Fruit fly (Drosophila melanogaster): ENCODE data around the gene Mhc.

Mhc gene

DNA sequence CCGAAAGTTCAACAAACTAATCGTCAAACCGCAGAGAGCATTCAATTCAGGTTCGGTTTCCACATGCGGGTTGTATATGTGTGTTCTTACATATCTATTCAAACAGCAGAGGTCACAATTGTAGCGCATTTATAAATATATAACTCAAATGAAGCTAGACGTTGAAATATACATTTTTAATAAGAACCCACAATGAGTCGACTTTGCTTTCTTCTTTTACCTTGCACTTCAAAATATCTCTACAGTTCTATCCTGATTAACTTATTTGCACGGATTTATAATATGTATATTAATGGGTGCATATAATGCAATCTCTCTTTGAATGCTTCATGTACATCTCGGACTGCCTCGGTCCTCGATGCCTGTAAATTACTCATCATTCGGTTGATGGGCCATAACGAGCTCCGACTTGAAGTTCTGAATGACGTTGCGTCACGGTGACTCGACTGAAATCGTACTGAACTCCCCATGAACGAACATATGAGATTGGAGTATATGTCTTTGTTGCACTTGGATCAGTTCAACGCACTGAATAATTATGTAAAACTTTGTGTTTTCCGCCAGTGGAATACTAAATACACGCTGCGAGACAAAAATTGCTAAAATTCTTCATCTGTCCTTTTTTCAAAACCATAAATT, 52.1 kb downstream of the Mhc start (continued):
- TF ChIP-seq CG10321 (GFP tag; IDR thresholded peaks at IDR 0.05), result no peak
- TF ChIP-seq kay (GFP tag; optimal IDR thresholded peaks at IDR 0.05), result peak; percentile 24
- no peak for TF ChIP-seq pzg (GFP tag; optimal IDR thresholded peaks at IDR 0.05)
- TF ChIP-seq CG8765 (GFP tag; IDR thresholded peaks at IDR 0.05), result no peak
- no peak for TF ChIP-seq CHES-1-like (GFP tag; optimal IDR thresholded peaks at IDR 0.05)
- TF ChIP-seq CG2129 (GFP tag; IDR thresholded peaks at IDR 0.05; ENCODE audit: partially characterized antibody), result no peak
- TF ChIP-seq ci (GFP tag; IDR thresholded peaks at IDR 0.05), result no peak
- TF ChIP-seq Hey (tag; optimal IDR thresholded peaks at IDR 0.05), result no peak
- TF ChIP-seq CG1647 (GFP tag; optimal IDR thresholded peaks at IDR 0.05), result no peak
- TF ChIP-seq CG13287 (GFP tag; IDR thresholded peaks at IDR 0.05; ENCODE audit: partially characterized antibody), result no peak
- no peak for TF ChIP-seq CG6854 (GFP tag; optimal IDR thresholded peaks at IDR 0.05)
- TF ChIP-seq CG7987 (GFP tag; optimal IDR thresholded peaks at IDR 0.05), result no peak
- TF ChIP-seq fd96Cb (tag; optimal IDR thresholded peaks at IDR 0.05), result peak; percentile 37
- no peak for TF ChIP-seq CG4820 (GFP tag; optimal IDR thresholded peaks at IDR 0.05)
- TF ChIP-seq CG11093 (GFP tag; IDR thresholded peaks at IDR 0.05), result no peak
- no peak for TF ChIP-seq CTCF (GFP tag; optimal IDR thresholded peaks at IDR 0.05)
- TF ChIP-seq exex (tag; optimal IDR thresholded peaks at IDR 0.05), result no peak
- TF ChIP-seq croc (GFP tag; conservative IDR thresholded peaks at IDR 0.05), result no peak
- TF ChIP-seq caup (GFP tag; optimal IDR thresholded peaks at IDR 0.05; ENCODE audit: severe bottlenecking), result no peak
- peak; percentile 45 for TF ChIP-seq CG2678 (tag; optimal IDR thresholded peaks at IDR 0.05)
- peak; percentile 36 for TF ChIP-seq gsb-n (tag; optimal IDR thresholded peaks at IDR 0.05)
- TF ChIP-seq CG1603 (tag; optimal IDR thresholded peaks at IDR 0.05), result peak; percentile 11
- TF ChIP-seq org-1 (GFP tag; optimal IDR thresholded peaks at IDR 0.05), result peak; percentile 22
- TF ChIP-seq CG17385 (GFP tag; optimal IDR thresholded peaks at IDR 0.05), result peak; percentile 25
- TF ChIP-seq Spps (tag; optimal IDR thresholded peaks at IDR 0.05), result peak; percentile 22
- no peak for TF ChIP-seq CG1792 (GFP tag; optimal IDR thresholded peaks at IDR 0.05)
- TF ChIP-seq Chrac-16 (GFP tag; optimal IDR thresholded peaks at IDR 0.05), result no peak
- TF ChIP-seq Ptx1 (GFP tag; IDR thresholded peaks at IDR 0.05), result no peak
- no peak for TF ChIP-seq CG4404 (GFP tag; IDR thresholded peaks at IDR 0.05)
- no peak for TF ChIP-seq so (GFP tag; IDR thresholded peaks at IDR 0.05)
- TF ChIP-seq CG9932 (GFP tag; IDR thresholded peaks at IDR 0.05), result no peak
- no peak for TF ChIP-seq CG34376 (GFP tag; optimal IDR thresholded peaks at IDR 0.05)
- TF ChIP-seq nerfin-1 (tag; optimal IDR thresholded peaks at IDR 0.05), result peak; percentile 36
- no peak for TF ChIP-seq stc (GFP tag; IDR thresholded peaks at IDR 0.05)
- no peak for TF ChIP-seq CG6791 (GFP tag; IDR thresholded peaks at IDR 0.05; ENCODE audit: partially characterized antibody)
- peak; percentile 75 for TF ChIP-seq CG18262 (tag; optimal IDR thresholded peaks at IDR 0.05)
- TF ChIP-seq unpg (GFP tag; optimal IDR thresholded peaks at IDR 0.05), result peak; percentile 52
- peak; percentile 34; the same call in 1 of the 3 replicates for TF ChIP-seq dysf (GFP tag; IDR thresholded peaks at IDR 0.05)
- no peak for TF ChIP-seq CG34224 (GFP tag; IDR thresholded peaks at IDR 0.05; ENCODE audit: partially characterized antibody)
- no peak for TF ChIP-seq tap (tag; optimal IDR thresholded peaks at IDR 0.05)
- no peak for TF ChIP-seq CG1602 (GFP tag; optimal IDR thresholded peaks at IDR 0.05)
- TF ChIP-seq CG12071 (GFP tag; optimal IDR thresholded peaks at IDR 0.05), result no peak
- TF ChIP-seq CG31441 (GFP tag; IDR thresholded peaks at IDR 0.05), result peak; percentile 65
- no peak for TF ChIP-seq CG7928 (GFP tag; optimal IDR thresholded peaks at IDR 0.05)
- TF ChIP-seq Camta (GFP tag; optimal IDR thresholded peaks at IDR 0.05), result no peak
- TF ChIP-seq Drgx (GFP tag; IDR thresholded peaks at IDR 0.05), result peak; percentile 31; the same call in 1 of the 2 replicates
- TF ChIP-seq az2 (GFP tag; optimal IDR thresholded peaks at IDR 0.05), result peak; percentile 40
- no peak for TF ChIP-seq sima (GFP tag; optimal IDR thresholded peaks at IDR 0.05)
- TF ChIP-seq Oaz (GFP tag; IDR thresholded peaks at IDR 0.05), result no peak
- TF ChIP-seq CG6683 (GFP tag; optimal IDR thresholded peaks at IDR 0.05), result no peak
- no peak for TF ChIP-seq h (optimal IDR thresholded peaks at IDR 0.05)
- no peak for TF ChIP-seq odd (GFP tag; optimal IDR thresholded peaks at IDR 0.05)

Measured in whole organism, embryonic.